Worm (Caenorhabditis elegans): ENCODE data around the gene csn-3.

DNA sequence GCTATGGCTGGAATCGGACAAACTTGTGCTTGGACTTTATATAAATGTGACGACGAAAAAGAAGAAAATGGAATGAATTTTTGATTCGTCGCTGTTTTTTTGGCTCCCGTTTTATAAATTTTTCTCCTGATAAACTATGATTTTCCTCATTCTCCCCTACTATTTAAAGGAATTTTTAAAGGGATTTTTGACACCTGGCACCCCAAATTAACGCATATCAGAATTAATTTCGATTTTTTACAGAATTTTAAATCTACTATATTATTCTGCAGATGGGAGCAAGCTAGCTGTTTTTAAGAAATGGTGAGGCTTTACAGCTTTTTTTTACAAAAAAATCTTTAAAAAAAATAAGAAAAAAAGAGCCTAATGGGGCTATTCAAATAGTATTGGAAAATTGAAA, 10.5 kb downstream of the csn-3 start, which contains the start of gene coa-1:
- TF ChIP-seq him-1 (tag; optimal IDR thresholded peaks at IDR 0.05) (no peak), W03F9.2 (tag; optimal IDR thresholded peaks at IDR 0.05) (no peak), dao-5 (tag; optimal IDR thresholded peaks at IDR 0.05) (no peak)
